Worm (Caenorhabditis elegans) whole organism, L1 larva: ENCODE results near the gene R186.8.

Experiments used
- C16A3.4 ChIP-seq: fragments of 150-350 bp; optimal IDR thresholded peaks from 2 replicates; lab custom pipeline; 2014; ENCODE audit warnings: missing biosample characterization, missing genetic modification characterization
- F16B12.6 ChIP-seq: fragments of 150-350 bp; optimal IDR thresholded peaks from 2 replicates; lab custom pipeline; 2014; ENCODE audit warnings: missing biosample characterization, missing genetic modification characterization
- aha-1 ChIP-seq: fragments of 150-350 bp; optimal IDR thresholded peaks from 2 replicates; lab custom pipeline; 2014; ENCODE audit warnings: missing biosample characterization, missing genetic modification characterization
- blmp-1 ChIP-seq: fragments of 150-350 bp; optimal IDR thresholded peaks from 2 replicates; lab custom pipeline; 2014; ENCODE audit warnings: missing biosample characterization, missing genetic modification characterization
- ceh-63 ChIP-seq: fragments of 200-800 bp; sonication (Bioruptor generic); optimal IDR thresholded peaks from 2 replicates; lab custom pipeline; 2018; ENCODE audit warnings: mild to moderate bottlenecking, missing genetic modification characterization, missing compliant biosample characterization
- ceh-82 ChIP-seq, 3 experiments: fragments of 150-350 bp in 1 of 3; sonication (generic microtip) in 2 of 3; optimal IDR thresholded peaks; 2 replicates each; lab custom pipeline; 2014 to 2017; ENCODE audit warnings: missing biosample characterization in 3 of 3, missing genetic modification characterization in 3 of 3
- ceh-88 ChIP-seq: fragments of 200-800 bp; sonication (Bioruptor generic); IDR thresholded peaks from 2 replicates; pipeline ENCODE4 v1.3.6; 2022; ENCODE audit warnings: missing genetic modification characterization, missing compliant biosample characterization
- ceh-90 ChIP-seq: sonication (generic microtip); optimal IDR thresholded peaks from 2 replicates; lab custom pipeline; 2016; ENCODE audit warnings: missing genetic modification characterization, missing compliant biosample characterization
- dpl-1 ChIP-seq, 3 experiments: fragments of 150-350 bp in 2 of 3; sonication (generic microtip) in 1 of 3; optimal IDR thresholded peaks; 2 replicates each; lab custom pipeline; 2014 to 2017; ENCODE audit warnings: missing biosample characterization in 3 of 3, missing genetic modification characterization in 3 of 3, missing genetic modification reagents in 3 of 3
- efl-1 ChIP-seq, 4 experiments: fragments of 150-350 bp; optimal IDR thresholded peaks in 3 of 4; peaks in 1 of 4; 1 replicate in 1 of 4; 2 replicates in 3 of 4; lab custom pipeline; 2014; ENCODE audit warnings: missing biosample characterization in 2 of 4, missing genetic modification characterization in 2 of 4, missing genetic modification reagents in 2 of 4
- elt-2 ChIP-seq: sonication (generic microtip); optimal IDR thresholded peaks from 2 replicates; lab custom pipeline; 2016; ENCODE audit warnings: missing genetic modification characterization, mild to moderate bottlenecking, inconsistent platforms, missing compliant biosample characterization, missing genetic modification reagents
- ets-5 ChIP-seq: fragments of 200-800 bp; sonication (Bioruptor generic); IDR thresholded peaks from 2 replicates; pipeline ENCODE4 v1.3.6; 2022; ENCODE audit warnings: missing genetic modification characterization, missing compliant biosample characterization
- fkh-10 ChIP-seq: sonication (generic microtip); optimal IDR thresholded peaks from 2 replicates; lab custom pipeline; 2017; ENCODE audit warnings: missing biosample characterization, missing genetic modification reagents, missing genetic modification characterization
- fkh-8 ChIP-seq: sonication (generic microtip); optimal IDR thresholded peaks from 2 replicates; lab custom pipeline; 2016; ENCODE audit warnings: mild to moderate bottlenecking, missing genetic modification characterization, missing compliant biosample characterization
- hlh-4 ChIP-seq: sonication (generic microtip); optimal IDR thresholded peaks from 2 replicates; lab custom pipeline; 2016; ENCODE audit warnings: mild to moderate bottlenecking, missing genetic modification characterization, missing compliant biosample characterization
- lin-13 ChIP-seq: fragments of 150-350 bp; optimal IDR thresholded peaks from 2 replicates; lab custom pipeline; 2014; ENCODE audit warnings: missing biosample characterization, missing genetic modification reagents, missing genetic modification characterization
- lin-14 ChIP-seq: fragments of 200-800 bp; sonication (Bioruptor generic); optimal IDR thresholded peaks from 2 replicates; lab custom pipeline; 2018; ENCODE audit warnings: mild to moderate bottlenecking, missing genetic modification characterization, moderate library complexity, missing compliant biosample characterization
- lin-15B ChIP-seq: fragments of 150-350 bp; sonication (generic microtip); optimal IDR thresholded peaks from 3 replicates; lab custom pipeline; 2014; ENCODE audit warnings: missing biosample characterization, missing genetic modification characterization
- lin-35 ChIP-seq, 2 experiments: fragments of 150-350 bp; optimal IDR thresholded peaks; 2 replicates each; lab custom pipeline; 2014; ENCODE audit warnings: missing biosample characterization in 2 of 2, missing genetic modification characterization in 2 of 2, missing genetic modification reagents in 2 of 2
- lin-39 ChIP-seq: fragments of 150-350 bp; optimal IDR thresholded peaks from 2 replicates; lab custom pipeline; 2014; ENCODE audit warnings: missing biosample characterization, missing genetic modification reagents, missing genetic modification characterization
- lsy-2 ChIP-seq, 2 experiments: fragments of 150-350 bp; optimal IDR thresholded peaks; 2 replicates each; lab custom pipeline; 2014; ENCODE audit warnings: missing biosample characterization in 2 of 2, missing genetic modification characterization in 2 of 2
- mab-9 ChIP-seq: fragments of 200-800 bp; sonication (Bioruptor generic); IDR thresholded peaks from 2 replicates; pipeline ENCODE4 v1.3.6; 2022; ENCODE audit warnings: missing genetic modification reagents, missing genetic modification characterization, missing compliant biosample characterization
- mdl-1 ChIP-seq, 2 experiments: fragments of 150-350 bp; optimal IDR thresholded peaks; 2 replicates each; lab custom pipeline; 2014 to 2017; ENCODE audit warnings: missing biosample characterization in 2 of 2, missing genetic modification characterization in 2 of 2, inconsistent platforms in 1 of 2
- mep-1 ChIP-seq: fragments of 150-350 bp; optimal IDR thresholded peaks from 2 replicates; lab custom pipeline; 2014; ENCODE audit warnings: missing biosample characterization, missing genetic modification characterization
- nhr-19 ChIP-seq: fragments of 200-800 bp; sonication (Bioruptor generic); conservative IDR thresholded peaks from 2 replicates; pipeline ENCODE4 v1.3.6; 2022; ENCODE audit warnings: missing genetic modification characterization, missing compliant biosample characterization
- nhr-20 ChIP-seq: sonication (generic microtip); optimal IDR thresholded peaks from 2 replicates; lab custom pipeline; 2016; ENCODE audit warnings: mild to moderate bottlenecking, missing genetic modification characterization, missing compliant biosample characterization
- nhr-237 ChIP-seq: fragments of 150-350 bp; optimal IDR thresholded peaks from 2 replicates; lab custom pipeline; 2014; ENCODE audit warnings: missing biosample characterization, missing genetic modification characterization
- nhr-47 ChIP-seq: sonication (generic microtip); optimal IDR thresholded peaks from 2 replicates; lab custom pipeline; 2016; ENCODE audit warnings: mild to moderate bottlenecking, missing genetic modification characterization, moderate library complexity, missing compliant biosample characterization
- nhr-71 ChIP-seq: sonication (generic microtip); optimal IDR thresholded peaks from 2 replicates; lab custom pipeline; 2016; ENCODE audit warnings: mild to moderate bottlenecking, missing genetic modification characterization, moderate library complexity, missing compliant biosample characterization
- nhr-76 ChIP-seq: sonication (generic microtip); optimal IDR thresholded peaks from 2 replicates; lab custom pipeline; 2017; ENCODE audit warnings: missing biosample characterization, missing genetic modification characterization
- nhr-77 ChIP-seq: fragments of 150-350 bp; optimal IDR thresholded peaks from 2 replicates; lab custom pipeline; 2014; ENCODE audit warnings: missing biosample characterization, missing genetic modification characterization
- pag-3 ChIP-seq: sonication (generic microtip); optimal IDR thresholded peaks from 2 replicates; lab custom pipeline; 2017; ENCODE audit warnings: missing genetic modification characterization, mild to moderate bottlenecking, missing compliant biosample characterization, antibody characterized with exemption, borderline replicate concordance; ENCODE audit not compliant: insufficient read depth
- rnt-1 ChIP-seq: sonication (generic microtip); optimal IDR thresholded peaks from 2 replicates; lab custom pipeline; 2016; ENCODE audit warnings: mild to moderate bottlenecking, missing genetic modification characterization, moderate library complexity, missing compliant biosample characterization
- snu-23 ChIP-seq: sonication (generic microtip); optimal IDR thresholded peaks from 2 replicates; lab custom pipeline; 2016; ENCODE audit warnings: missing genetic modification characterization, missing compliant biosample characterization
- sup-37 ChIP-seq: fragments of 200-800 bp; sonication (Bioruptor generic); optimal IDR thresholded peaks from 2 replicates; lab custom pipeline; 2018; ENCODE audit warnings: mild to moderate bottlenecking, missing genetic modification characterization, missing compliant biosample characterization
- swsn-7 ChIP-seq: sonication (generic microtip); optimal IDR thresholded peaks from 2 replicates; lab custom pipeline; 2016; ENCODE audit warnings: missing genetic modification characterization, missing compliant biosample characterization
- tbx-2 ChIP-seq: sonication (generic microtip); optimal IDR thresholded peaks from 2 replicates; lab custom pipeline; 2016; ENCODE audit warnings: missing genetic modification characterization, missing compliant biosample characterization
- unc-130 ChIP-seq: fragments of 150-350 bp; optimal IDR thresholded peaks from 2 replicates; lab custom pipeline; 2017; ENCODE audit warnings: missing biosample characterization, missing genetic modification characterization, inconsistent platforms
- unc-86 ChIP-seq: sonication (generic microtip); optimal IDR thresholded peaks from 2 replicates; lab custom pipeline; 2016; ENCODE audit warnings: missing genetic modification characterization, missing compliant biosample characterization
- vab-15 ChIP-seq: sonication (generic microtip); optimal IDR thresholded peaks from 2 replicates; lab custom pipeline; 2017; ENCODE audit warnings: missing genotype, mild to moderate bottlenecking, missing genetic modification characterization, missing compliant biosample characterization
- xbp-1 ChIP-seq: sonication (generic microtip); optimal IDR thresholded peaks from 2 replicates; lab custom pipeline; 2016; ENCODE audit warnings: missing genetic modification characterization, missing compliant biosample characterization

R186.8 gene

DNA sequence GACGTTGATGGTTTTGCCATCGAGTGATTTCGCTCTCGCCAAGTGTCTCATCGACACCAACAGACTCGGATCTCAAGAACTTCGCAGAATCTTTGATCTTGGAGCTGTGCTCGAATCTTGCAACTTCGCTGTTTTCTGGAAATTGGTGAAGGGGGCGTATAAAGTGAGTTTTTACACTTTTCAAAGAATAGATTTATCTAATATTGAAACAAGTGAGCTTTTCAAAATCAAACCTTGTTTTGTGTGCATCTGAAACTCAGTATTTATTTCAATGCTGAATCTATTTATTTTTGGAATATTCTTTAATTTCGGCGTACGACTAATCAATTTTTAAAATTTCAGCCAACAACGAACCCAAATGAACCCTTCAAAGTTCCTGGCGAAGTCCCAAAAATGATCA is 13.5 kb downstream of the R186.8 start:
- no peak for TF ChIP-seq efl-1 (optimal IDR thresholded peaks at IDR 0.05; lab: Kevin White, UChicago)
- peak in 1 of 2 experiments; percentile 69 for TF ChIP-seq efl-1 (GFP tag; optimal IDR thresholded peaks at IDR 0.05 in 1 of 2; lab: Kevin White, UChicago)
- no peak for TF ChIP-seq lin-35 (GFP tag; optimal IDR thresholded peaks at IDR 0.05; lab: Kevin White, UChicago)

DNA sequence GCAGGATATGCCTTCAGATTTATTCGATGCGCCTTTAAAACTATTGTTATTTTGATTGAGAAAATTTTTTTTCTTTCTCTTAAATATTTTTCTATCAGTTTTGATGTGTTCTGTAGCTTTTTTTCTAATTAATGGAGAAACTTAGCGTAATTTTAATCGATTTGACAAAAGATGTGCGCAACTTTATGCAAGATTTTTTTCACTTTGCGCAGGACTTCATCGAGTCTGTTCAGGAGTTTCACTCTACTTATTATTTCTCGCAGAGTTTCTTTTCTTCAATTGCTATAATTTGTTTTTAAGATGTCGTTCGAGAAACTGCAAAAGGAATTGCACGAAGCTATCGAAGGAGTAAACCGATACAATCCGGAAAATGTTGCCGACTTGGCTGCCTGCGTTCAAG is 14.1 kb downstream of the R186.8 start, which contains the start of gene eif-3.K:
Gene eif-3.K (plus strand): TSS at position 301 of the 400 bp plus-strand sequence.
- TF ChIP-seq ceh-90 (tag; lab: Kevin White, UChicago), result no peak
- TF ChIP-seq unc-130, result no peak
- TF ChIP-seq ets-5 (GFP tag; lab: Robert Waterston, UW), result no peak
- TF ChIP-seq pag-3, result no peak
- no peak for TF ChIP-seq hlh-4 (tag; lab: Kevin White, UChicago)
- no peak for TF ChIP-seq mep-1 (tag; lab: Kevin White, UChicago)
- TF ChIP-seq tbx-2 (tag; lab: Kevin White, UChicago), result no peak
- TF ChIP-seq nhr-237 (tag; lab: Kevin White, UChicago), result no peak
- no peak for TF ChIP-seq nhr-71 (tag; lab: Kevin White, UChicago)

DNA sequence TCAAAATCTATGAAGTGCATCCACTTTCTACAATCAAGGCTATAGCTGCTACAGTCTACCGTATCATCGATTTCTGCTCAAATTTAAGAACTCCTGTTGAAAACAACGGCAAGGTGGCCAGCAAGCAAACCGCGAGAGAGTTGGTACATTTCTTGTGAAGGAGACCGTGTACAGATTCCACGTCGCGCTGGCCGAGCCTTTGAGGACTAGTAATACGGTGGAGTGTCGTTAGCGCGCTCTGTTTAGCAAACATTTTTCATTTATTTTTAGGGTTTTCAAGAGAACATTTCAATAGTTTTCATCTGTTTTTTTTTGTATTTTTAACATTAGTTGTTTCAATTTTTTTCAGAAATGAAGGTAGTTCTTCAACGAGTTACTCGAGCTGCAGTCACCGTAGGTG is 15.5 kb downstream of the R186.8 start, which contains the start of gene pqn-68:
Gene pqn-68 (plus strand): TSS at position 350 of the 400 bp plus-strand sequence.
- TF ChIP-seq efl-1 (optimal IDR thresholded peaks at IDR 0.05; lab: Kevin White, UChicago) (peak; percentile 30 to 41), efl-1 (GFP tag; optimal IDR thresholded peaks at IDR 0.05 in 1 of 2; lab: Kevin White, UChicago) (peak in 1 of 2 experiments; percentile 18), lin-14 (GFP tag; lab: Kevin White, UChicago) (peak; percentile 32), blmp-1 (tag; lab: Kevin White, UChicago) (peak; percentile 28), snu-23 (GFP tag; lab: Kevin White, UChicago) (peak; percentile 43), nhr-19 (GFP tag; lab: Robert Waterston, UW) (no peak), nhr-47 (tag; lab: Kevin White, UChicago) (peak; percentile 15), lsy-2 (tag; optimal IDR thresholded peaks at IDR 0.05; lab: Kevin White, UChicago) (peak; percentile 26 to 56), swsn-7 (tag; lab: Kevin White, UChicago) (peak; percentile 1), C16A3.4 (tag; lab: Kevin White, UChicago) (peak; percentile 2), ceh-82 (tag; optimal IDR thresholded peaks at IDR 0.05; lab: Kevin White, UChicago) (peak in 1 of 3 experiments; percentile 12), fkh-10 (no peak), ceh-88 (GFP tag; lab: Robert Waterston, UW) (no peak), rnt-1 (peak; percentile 49), mab-9 (GFP tag; lab: Robert Waterston, UW) (no peak), dpl-1 (GFP tag; optimal IDR thresholded peaks at IDR 0.05; lab: Kevin White, UChicago) (peak in 2 of 3 experiments; percentile 24 to 66), nhr-71 (tag; lab: Kevin White, UChicago) (peak; percentile 30), lin-35 (GFP tag; optimal IDR thresholded peaks at IDR 0.05; lab: Kevin White, UChicago) (peak; percentile 33 to 48), xbp-1 (tag; lab: Kevin White, UChicago) (peak; percentile 33), tbx-2 (tag; lab: Kevin White, UChicago) (no peak), vab-15 (tag; lab: Kevin White, UChicago) (no peak)
- TF ChIP-seq, all 84 proteins: peak for 14

DNA sequence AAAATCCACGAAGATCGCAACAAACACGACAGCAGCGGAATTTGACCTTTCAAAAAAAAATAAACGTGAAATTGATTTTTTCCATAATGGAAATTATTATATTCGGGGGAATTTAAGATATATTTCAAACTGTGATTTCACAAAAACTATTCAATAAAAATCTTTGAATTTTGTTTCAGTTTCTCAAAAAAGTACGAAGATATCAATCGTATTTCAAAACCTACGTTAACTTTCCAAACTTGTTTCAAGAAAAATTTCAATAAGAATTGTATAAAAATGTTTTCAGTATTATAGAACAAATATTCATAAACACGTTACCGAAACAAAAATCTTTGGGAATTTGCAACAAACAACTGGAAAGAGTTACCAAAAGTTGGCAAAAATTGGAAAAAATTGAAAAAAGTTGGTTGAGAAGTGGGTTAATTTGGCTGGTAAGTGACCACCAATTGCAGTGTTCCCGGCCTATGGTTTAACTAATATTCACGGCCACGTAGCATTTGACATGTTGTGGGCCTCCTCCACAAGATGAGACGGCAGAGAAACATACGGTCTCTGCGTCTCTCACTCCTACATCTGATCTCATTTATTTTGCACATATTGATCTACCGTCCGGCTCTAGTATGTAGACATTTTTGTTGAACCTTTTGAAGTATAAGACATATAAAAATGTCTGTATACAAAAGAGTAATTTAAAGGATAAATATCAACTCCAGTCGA is 16.8 kb downstream of the R186.8 start, which contains the start of the genes T16G1.9 and T16G1.18:
Gene T16G1.9 (minus strand): TSS at position 51 of the 717 bp plus-strand sequence.
Gene T16G1.18 (plus strand): TSS at position 493 of the 717 bp plus-strand sequence.
- TF ChIP-seq nhr-19 (GFP tag; lab: Robert Waterston, UW) (peak; percentile 27; the same call in 1 of the 2 replicates), lin-13 (GFP tag; lab: Kevin White, UChicago) (peak; percentile 22), nhr-77 (tag; lab: Kevin White, UChicago) (peak; percentile 30), lin-39 (no peak), lin-14 (GFP tag; lab: Kevin White, UChicago) (peak; percentile 77), tbx-2 (tag; lab: Kevin White, UChicago) (peak; percentile 14), F16B12.6 (tag; lab: Kevin White, UChicago) (peak; percentile 7), elt-2 (tag; lab: Kevin White, UChicago) (no peak), efl-1 (optimal IDR thresholded peaks at IDR 0.05; lab: Kevin White, UChicago) (peak; percentile 58 to 65), efl-1 (GFP tag; optimal IDR thresholded peaks at IDR 0.05 in 1 of 2; lab: Kevin White, UChicago) (peak in 1 of 2 experiments; percentile 28), nhr-47 (tag; lab: Kevin White, UChicago) (peak; percentile 24), ceh-63 (no peak), fkh-8 (tag; lab: Kevin White, UChicago) (no peak), vab-15 (tag; lab: Kevin White, UChicago) (no peak), rnt-1 (peak; percentile 27), nhr-20 (tag; lab: Kevin White, UChicago) (peak; percentile 25), sup-37 (GFP tag; lab: Kevin White, UChicago) (no peak), swsn-7 (tag; lab: Kevin White, UChicago) (peak; percentile 19), nhr-71 (tag; lab: Kevin White, UChicago) (peak; percentile 49), lin-15B (peak; percentile 12), aha-1 (tag; lab: Kevin White, UChicago) (no peak), unc-86 (tag; lab: Kevin White, UChicago) (no peak), mdl-1 (tag; optimal IDR thresholded peaks at IDR 0.05; lab: Kevin White, UChicago) (no peak), dpl-1 (GFP tag; optimal IDR thresholded peaks at IDR 0.05; lab: Kevin White, UChicago) (peak in 2 of 3 experiments; percentile 43 to 62), nhr-76 (tag; lab: Kevin White, UChicago) (no peak), C16A3.4 (tag; lab: Kevin White, UChicago) (peak; percentile 9)
